Worm (Caenorhabditis elegans) whole organism, L3 larva: ENCODE results near the gene C46C2.5.

Experiments
- ceh-82 ChIP-seq: fragments of 150-350 bp; optimal IDR thresholded peaks from 2 replicates; lab custom pipeline; 2014; ENCODE audit warnings: missing biosample characterization, missing genetic modification characterization
- jun-1 ChIP-seq: fragments of 150-350 bp; optimal IDR thresholded peaks from 2 replicates; lab custom pipeline; 2014; ENCODE audit warnings: missing biosample characterization, missing genetic modification reagents, missing genetic modification characterization
- nhr-28 ChIP-seq: fragments of 150-350 bp; optimal IDR thresholded peaks from 2 replicates; lab custom pipeline; 2014; ENCODE audit warnings: missing biosample characterization, missing genetic modification characterization
- skn-1 ChIP-seq: fragments of 150-350 bp; optimal IDR thresholded peaks from 2 replicates; lab custom pipeline; 2014; ENCODE audit warnings: missing biosample characterization, missing genetic modification characterization

DNA sequence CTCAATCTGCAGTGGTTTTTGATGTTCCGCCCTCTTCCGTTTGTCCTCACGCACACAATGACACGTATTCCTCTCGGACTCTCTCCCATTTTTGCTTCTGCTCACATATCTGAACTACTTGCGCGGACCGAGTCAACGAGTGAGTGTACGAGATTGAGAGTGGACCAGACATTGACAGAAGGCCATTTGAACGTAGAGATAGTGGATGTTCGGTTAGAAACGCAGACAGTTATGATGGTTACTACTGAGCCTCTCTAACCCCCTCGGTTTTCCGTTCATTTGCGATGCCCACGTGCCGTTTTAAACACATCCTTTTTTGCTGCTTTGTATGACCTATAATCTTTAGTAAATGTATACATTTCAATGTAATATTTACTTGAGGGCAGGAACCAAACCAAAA, 24.0 kb upstream of the C46C2.5 start:
- TF ChIP-seq nhr-28 (tag; lab: Kevin White, UChicago) (no peak), skn-1 (tag; lab: Kevin White, UChicago) (no peak), jun-1 (tag; lab: Kevin White, UChicago) (no peak), ceh-82 (tag; lab: Kevin White, UChicago) (no peak)
